Fruit fly (Drosophila melanogaster): Measurements from ENCODE around the gene CG46441.

- no peak for TF ChIP-seq CTCF (optimal IDR thresholded peaks at IDR 0.05)
- no peak for TF ChIP-seq CG8478 (optimal IDR thresholded peaks at IDR 0.05)
Measured at dm6 chr3R:20548255-20548654, 46.4 kb upstream of the CG46441 start.

All from S2 (cell line).